Worm (Caenorhabditis elegans): Measurements from ENCODE around the gene C13A2.9.

The C13A2.9 gene

ce11 chrV:7223152-7223551, 40.8 kb downstream of the C13A2.9 start, which contains the start of gene C13F10.7:
Gene C13F10.7 (minus strand): TSS chrV:7223252.
- TF ChIP-seq dmd-4 (tag; optimal IDR thresholded peaks at IDR 0.05; ENCODE audit: borderline replicate concordance) (no peak), ceh-2 (tag; optimal IDR thresholded peaks at IDR 0.05) (no peak), ceh-45 (GFP tag; IDR thresholded peaks at IDR 0.05) (no peak), ets-4 (tag; optimal IDR thresholded peaks at IDR 0.05) (no peak), sox-2 (GFP tag; IDR thresholded peaks at IDR 0.05) (no peak), F13H6.1 (tag; optimal IDR thresholded peaks at IDR 0.05) (no peak), ceh-34 (tag; optimal IDR thresholded peaks at IDR 0.05) (no peak), ceh-18 (tag; optimal IDR thresholded peaks at IDR 0.05) (no peak), npax-4 (tag; optimal IDR thresholded peaks at IDR 0.05) (no peak), dve-1 (tag; optimal IDR thresholded peaks at IDR 0.05) (no peak), gmeb-2 (tag; optimal IDR thresholded peaks at IDR 0.05) (no peak), fkh-6 (tag; optimal IDR thresholded peaks at IDR 0.05) (no peak), ceh-24 (tag; optimal IDR thresholded peaks at IDR 0.05) (no peak)

ce11 chrV:7220973-7221519, 42.9 kb downstream of the C13A2.9 start, which contains the start of the genes C13F10.8, C13F10.6 and kxd-1:
Gene C13F10.8 (minus strand): TSS chrV:7221023.
Gene C13F10.6 (minus strand): TSS chrV:7221039.
Gene kxd-1 (plus strand): TSS chrV:7221469.
- TF ChIP-seq unc-86 (tag; optimal IDR thresholded peaks at IDR 0.05) (no peak), pha-4 (tag; optimal IDR thresholded peaks at IDR 0.05) (no peak), pat-9 (tag; optimal IDR thresholded peaks at IDR 0.05) (no peak), ceh-48 (tag; optimal IDR thresholded peaks at IDR 0.05) (peak; percentile 75), hlh-30 (tag; optimal IDR thresholded peaks at IDR 0.05; ENCODE audit: insufficient read depth) (no peak), unc-55 (GFP tag; optimal IDR thresholded peaks at IDR 0.05) (no peak), F13H6.1 (tag; optimal IDR thresholded peaks at IDR 0.05) (no peak), fkh-6 (tag; optimal IDR thresholded peaks at IDR 0.05) (no peak)

- TF ChIP-seq ceh-19 (GFP tag; optimal IDR thresholded peaks at IDR 0.05) = no peak
- no peak for TF ChIP-seq madf-2 (tag; optimal IDR thresholded peaks at IDR 0.05)
- TF ChIP-seq nhr-232 (tag; optimal IDR thresholded peaks at IDR 0.05) = no peak
- no peak for TF ChIP-seq zip-5 (tag; optimal IDR thresholded peaks at IDR 0.05)
- no peak for TF ChIP-seq unc-3 (GFP tag; conservative IDR thresholded peaks at IDR 0.05)
- TF ChIP-seq unc-3 (tag; optimal IDR thresholded peaks at IDR 0.05) = no peak
- TF ChIP-seq ceh-14 (tag; optimal IDR thresholded peaks at IDR 0.05) = no peak
- no peak for TF ChIP-seq tbx-2 (tag; optimal IDR thresholded peaks at IDR 0.05)
- TF ChIP-seq C38D4.7 (GFP tag; optimal IDR thresholded peaks at IDR 0.05) = no peak
- TF ChIP-seq ceh-31 (tag; optimal IDR thresholded peaks at IDR 0.05) = no peak
- TF ChIP-seq ceh-6 (GFP tag; optimal IDR thresholded peaks at IDR 0.05) = no peak
- TF ChIP-seq ceh-22 (tag; optimal IDR thresholded peaks at IDR 0.05) = no peak
Observed at ce11 chrV:7218988-7219387, 45.0 kb downstream of the C13A2.9 start, which contains the start of gene C13F10.5. Gene C13F10.5 (minus strand): TSS chrV:7219088.

ce11 chrV:7216016-7216415, 47.9 kb downstream of the C13A2.9 start:
- TF ChIP-seq sox-4 (tag; optimal IDR thresholded peaks at IDR 0.05) (no peak), ceh-18 (tag; optimal IDR thresholded peaks at IDR 0.05) (peak; percentile 4), ceh-31 (tag; optimal IDR thresholded peaks at IDR 0.05) (peak; percentile 5), unc-42 (tag; optimal IDR thresholded peaks at IDR 0.05) (peak; percentile 23)

- TF ChIP-seq unc-42 (tag; optimal IDR thresholded peaks at IDR 0.05) (no peak), nhr-11 (tag; optimal IDR thresholded peaks at IDR 0.05) (no peak), nhr-232 (tag; optimal IDR thresholded peaks at IDR 0.05) (no peak), npax-4 (tag; optimal IDR thresholded peaks at IDR 0.05) (no peak), ceh-9 (tag; optimal IDR thresholded peaks at IDR 0.05) (no peak), K02D7.2 (tag; optimal IDR thresholded peaks at IDR 0.05) (no peak), ref-2 (tag; optimal IDR thresholded peaks at IDR 0.05) (no peak), nfya-1 (tag; optimal IDR thresholded peaks at IDR 0.05) (no peak), ceh-18 (tag; optimal IDR thresholded peaks at IDR 0.05) (no peak), hlh-8 (tag; optimal IDR thresholded peaks at IDR 0.05) (no peak), dmd-4 (tag; optimal IDR thresholded peaks at IDR 0.05; ENCODE audit: borderline replicate concordance) (no peak), ceh-34 (tag; optimal IDR thresholded peaks at IDR 0.05) (no peak), Y22D7AL.16 (tag; optimal IDR thresholded peaks at IDR 0.05) (no peak), ama-1 (optimal IDR thresholded peaks at IDR 0.05) (no peak), che-1 (tag; optimal IDR thresholded peaks at IDR 0.05) (no peak), ceh-19 (GFP tag; optimal IDR thresholded peaks at IDR 0.05) (no peak), hlh-13 (GFP tag; optimal IDR thresholded peaks at IDR 0.05) (no peak), tbx-2 (tag; optimal IDR thresholded peaks at IDR 0.05) (no peak), ceh-30 (tag; optimal IDR thresholded peaks at IDR 0.05) (no peak)
Observed at ce11 chrV:7214802-7215201, 49.1 kb downstream of the C13A2.9 start, which contains the start of gene soap-1. Gene soap-1 (minus strand): TSS chrV:7214902.
